Fruit fly (Drosophila melanogaster): ENCODE results near the gene ND-B14.5B.

dm6 chr2L:3172745-3173271 lies 27.2 kb upstream of the ND-B14.5B start:
- TF ChIP-seq psq (optimal IDR thresholded peaks at IDR 0.05) (no peak), usp (GFP tag; optimal IDR thresholded peaks at IDR 0.05) (no peak), CG8478 (optimal IDR thresholded peaks at IDR 0.05) (no peak), pan (optimal IDR thresholded peaks at IDR 0.05) (no peak), EcR (GFP tag; optimal IDR thresholded peaks at IDR 0.05) (no peak), Dll (optimal IDR thresholded peaks at IDR 0.05) (no peak)

All from whole organism.